Worm (Caenorhabditis elegans) whole organism, young adult: ENCODE data around the gene tba-7.

Experiments used
- B0019.2 ChIP-seq: fragments of 200-800 bp; sonication (Bioruptor generic); conservative IDR thresholded peaks from 2 replicates; pipeline ENCODE4 v1.3.6; 2022; ENCODE audit warnings: missing genetic modification reagents, missing genetic modification characterization, missing compliant biosample characterization
- C17E4.6 ChIP-seq: fragments of 200-800 bp; sonication (Bioruptor generic); IDR thresholded peaks from 2 replicates; pipeline ENCODE4 v1.3.6; 2022; ENCODE audit warnings: missing genetic modification reagents, missing genetic modification characterization, missing compliant biosample characterization
- T26A5.8 ChIP-seq: sonication (generic microtip); optimal IDR thresholded peaks from 2 replicates; lab custom pipeline; 2016; ENCODE audit warnings: missing genetic modification characterization, missing compliant biosample characterization
- Y53F4B.3 ChIP-seq: fragments of 200-800 bp; sonication (Bioruptor generic); IDR thresholded peaks from 2 replicates; pipeline ENCODE4 v1.3.6; 2022; ENCODE audit warnings: missing genetic modification reagents, missing genetic modification characterization, missing compliant biosample characterization
- Y53G8AR.9 ChIP-seq: fragments of 200-800 bp; sonication (Bioruptor generic); conservative IDR thresholded peaks from 2 replicates; pipeline ENCODE4 v1.3.6; 2022; ENCODE audit warnings: missing genetic modification reagents, missing genetic modification characterization, missing compliant biosample characterization
- Y67H2A.10 ChIP-seq: fragments of 200-800 bp; sonication (Bioruptor generic); conservative IDR thresholded peaks from 2 replicates; pipeline ENCODE4 v1.3.6; 2022; ENCODE audit warnings: missing genetic modification reagents, missing genetic modification characterization, missing compliant biosample characterization
- attf-3 ChIP-seq: fragments of 200-800 bp; sonication (Bioruptor generic); conservative IDR thresholded peaks from 2 replicates; pipeline ENCODE4 v1.3.6; 2022; ENCODE audit warnings: missing genetic modification reagents, missing genetic modification characterization, missing compliant biosample characterization
- cebp-1 ChIP-seq, 2 experiments: fragments of 200-800 bp in 1 of 2; sonication (Bioruptor generic) in 1 of 2; sonication (generic microtip) in 1 of 2; IDR thresholded peaks in 1 of 2; optimal IDR thresholded peaks in 1 of 2; 2 replicates each; pipeline versions ENCODE4 v1.3.6 to Lab custom; 2017 to 2022; ENCODE audit warnings: missing compliant biosample characterization in 2 of 2, missing genetic modification characterization in 2 of 2, mild to moderate bottlenecking in 1 of 2, missing genetic modification reagents in 1 of 2, moderate library complexity in 1 of 2
- dox-1 ChIP-seq: fragments of 200-800 bp; sonication (Bioruptor generic); IDR thresholded peaks from 2 replicates; pipeline ENCODE4 v1.3.6; 2022; ENCODE audit warnings: missing genetic modification reagents, missing genetic modification characterization, missing compliant biosample characterization
- dpl-1 ChIP-seq: fragments of 150-350 bp; optimal IDR thresholded peaks from 2 replicates; lab custom pipeline; 2014; ENCODE audit warnings: missing biosample characterization, missing genetic modification reagents, missing genetic modification characterization
- egrh-3 ChIP-seq: fragments of 200-800 bp; sonication (Bioruptor generic); IDR thresholded peaks from 2 replicates; pipeline ENCODE4 v1.3.6; 2022; ENCODE audit warnings: missing genetic modification reagents, missing genetic modification characterization, missing compliant biosample characterization
- ekl-4 ChIP-seq: fragments of 200-800 bp; sonication (Bioruptor generic); IDR thresholded peaks from 2 replicates; pipeline ENCODE4 v1.3.6; 2022; ENCODE audit warnings: missing genetic modification reagents, missing genetic modification characterization, missing compliant biosample characterization
- gei-17 ChIP-seq: fragments of 200-800 bp; sonication (Bioruptor generic); optimal IDR thresholded peaks from 2 replicates; lab custom pipeline; 2018; ENCODE audit warnings: mild to moderate bottlenecking, missing genetic modification characterization, missing compliant biosample characterization
- hmg-1.2 ChIP-seq: fragments of 200-800 bp; sonication (Bioruptor generic); IDR thresholded peaks from 2 replicates; pipeline ENCODE4 v1.3.6; 2022; ENCODE audit warnings: missing genetic modification reagents, missing genetic modification characterization, missing compliant biosample characterization
- let-526 ChIP-seq: fragments of 200-800 bp; sonication (Bioruptor generic); IDR thresholded peaks from 2 replicates; pipeline ENCODE4 v1.3.6; 2022; ENCODE audit warnings: missing genetic modification reagents, missing genetic modification characterization, missing compliant biosample characterization
- lir-1 ChIP-seq: fragments of 200-800 bp; sonication (Bioruptor generic); conservative IDR thresholded peaks from 2 replicates; pipeline ENCODE4 v1.3.6; 2022; ENCODE audit warnings: missing genetic modification reagents, missing genetic modification characterization, missing compliant biosample characterization
- madf-10 ChIP-seq: sonication (generic microtip); optimal IDR thresholded peaks from 2 replicates; lab custom pipeline; 2016; ENCODE audit warnings: mild to moderate bottlenecking, missing genetic modification characterization, missing compliant biosample characterization
- madf-3 ChIP-seq: fragments of 200-800 bp; sonication (Bioruptor generic); IDR thresholded peaks from 2 replicates; pipeline ENCODE4 v1.3.6; 2022; ENCODE audit warnings: missing genetic modification reagents, missing genetic modification characterization, missing compliant biosample characterization
- mcd-1 ChIP-seq: fragments of 200-800 bp; sonication (Bioruptor generic); IDR thresholded peaks from 2 replicates; pipeline ENCODE4 v1.3.6; 2022; ENCODE audit warnings: missing genetic modification reagents, missing genetic modification characterization, missing compliant biosample characterization
- nhr-80 ChIP-seq: sonication (generic microtip); optimal IDR thresholded peaks from 2 replicates; lab custom pipeline; 2016; ENCODE audit warnings: missing genetic modification characterization, missing compliant biosample characterization
- nhr-90 ChIP-seq: sonication (generic microtip); optimal IDR thresholded peaks from 2 replicates; lab custom pipeline; 2016; ENCODE audit warnings: missing genotype, mild to moderate bottlenecking, missing genetic modification characterization, missing compliant biosample characterization
- pbrm-1 ChIP-seq: fragments of 200-800 bp; sonication (Bioruptor generic); IDR thresholded peaks from 2 replicates; pipeline ENCODE4 v1.3.6; 2022; ENCODE audit warnings: missing genetic modification reagents, missing genetic modification characterization, missing compliant biosample characterization
- sdz-38 ChIP-seq: sonication (generic microtip); optimal IDR thresholded peaks from 2 replicates; lab custom pipeline; 2016; ENCODE audit warnings: missing genotype, missing genetic modification characterization, missing compliant biosample characterization
- snpc-1.1 ChIP-seq: sonication (generic microtip); optimal IDR thresholded peaks from 2 replicates; lab custom pipeline; 2017; ENCODE audit warnings: missing genetic modification characterization, mild to moderate bottlenecking, missing compliant biosample characterization, antibody characterized with exemption, moderate library complexity, missing genotype, missing genetic modification reagents; ENCODE audit not compliant: insufficient read depth
- snpc-3.4 ChIP-seq: sonication (generic microtip); optimal IDR thresholded peaks from 2 replicates; lab custom pipeline; 2017; ENCODE audit warnings: missing genetic modification characterization, mild to moderate bottlenecking, missing compliant biosample characterization, antibody characterized with exemption, moderate library complexity, missing genotype, missing genetic modification reagents
- somi-1 ChIP-seq: fragments of 200-800 bp; sonication (Bioruptor generic); optimal IDR thresholded peaks from 2 replicates; lab custom pipeline; 2018; ENCODE audit warnings: mild to moderate bottlenecking, missing genetic modification characterization, missing compliant biosample characterization
- unc-130 ChIP-seq: sonication (generic microtip); optimal IDR thresholded peaks from 2 replicates; lab custom pipeline; 2016; ENCODE audit warnings: missing genetic modification reagents, missing genetic modification characterization, missing compliant biosample characterization
- xnd-1 ChIP-seq: sonication (generic microtip); optimal IDR thresholded peaks from 2 replicates; lab custom pipeline; 2016; ENCODE audit warnings: missing genotype, missing genetic modification reagents, missing genetic modification characterization, missing compliant biosample characterization
- zfh-2 ChIP-seq: fragments of 200-800 bp; sonication (Bioruptor generic); conservative IDR thresholded peaks from 2 replicates; pipeline ENCODE4 v1.3.6; 2022; ENCODE audit warnings: missing genetic modification reagents, missing genetic modification characterization, missing compliant biosample characterization
- ztf-18 ChIP-seq: sonication (generic microtip); optimal IDR thresholded peaks from 2 replicates; lab custom pipeline; 2016; ENCODE audit warnings: missing genotype, mild to moderate bottlenecking, missing genetic modification characterization, missing compliant biosample characterization
- ztf-26 ChIP-seq: sonication (generic microtip); optimal IDR thresholded peaks from 2 replicates; lab custom pipeline; 2017; ENCODE audit warnings: missing genetic modification characterization, missing compliant biosample characterization
- ztf-3 ChIP-seq: fragments of 200-800 bp; sonication (Bioruptor generic); optimal IDR thresholded peaks from 2 replicates; lab custom pipeline; 2018; ENCODE audit warnings: mild to moderate bottlenecking, missing genetic modification characterization, missing compliant biosample characterization

tba-7 gene

DNA sequence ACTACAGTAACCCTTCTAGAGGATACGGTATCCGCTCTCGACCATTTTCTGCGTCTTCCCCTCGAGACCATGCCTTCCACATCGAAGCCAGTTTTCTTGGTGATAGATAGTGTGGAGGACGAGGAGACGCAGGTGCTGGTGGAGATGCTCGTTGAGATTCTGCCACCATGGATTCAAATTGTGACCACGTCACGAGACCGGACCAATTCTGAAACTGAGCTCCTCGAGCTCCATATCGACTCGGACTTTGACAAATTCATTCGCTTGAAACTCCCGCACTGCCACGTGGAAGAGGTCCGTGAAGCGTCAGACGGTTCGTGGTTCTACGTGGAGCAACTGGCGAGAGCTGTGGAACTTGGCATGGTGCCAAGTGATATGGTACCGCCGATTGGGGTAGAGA lies 10.2 kb downstream of the tba-7 start:
- TF ChIP-seq zfh-2 (GFP tag; lab: Robert Waterston, UW) = peak; percentile 31; the same call in 1 of the 2 replicates
- no peak for TF ChIP-seq mcd-1

DNA sequence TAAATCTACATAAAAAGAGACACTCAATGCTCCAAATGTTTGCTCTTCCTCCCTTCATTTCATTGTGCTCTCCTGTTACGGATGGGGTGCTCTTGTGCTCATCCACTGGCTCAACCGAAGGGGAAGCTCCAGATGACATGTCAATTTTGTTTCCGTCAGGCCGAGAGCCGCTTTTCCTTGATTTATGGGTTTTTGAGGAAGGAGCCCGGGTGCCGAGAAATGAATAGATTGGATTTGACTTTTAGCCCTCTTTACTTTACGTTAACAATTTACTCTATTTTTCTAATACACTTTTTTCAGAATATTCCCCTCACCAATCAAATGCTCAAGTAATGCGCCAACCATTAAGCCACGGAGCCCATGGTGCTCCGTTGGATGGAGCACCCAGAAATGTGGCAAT lies 11.4 kb downstream of the tba-7 start, which contains the start of gene T28D6.4:
Gene T28D6.4, plus strand, starts transcription at position 301 of the 400 bp plus-strand sequence.
- TF ChIP-seq madf-3 (GFP tag; lab: Robert Waterston, UW) (no peak), lir-1 (no peak), unc-130 (GFP tag; lab: Kevin White, UChicago) (no peak), attf-3 (GFP tag; lab: Robert Waterston, UW) (no peak), let-526 (GFP tag; lab: Robert Waterston, UW) (no peak)

DNA sequence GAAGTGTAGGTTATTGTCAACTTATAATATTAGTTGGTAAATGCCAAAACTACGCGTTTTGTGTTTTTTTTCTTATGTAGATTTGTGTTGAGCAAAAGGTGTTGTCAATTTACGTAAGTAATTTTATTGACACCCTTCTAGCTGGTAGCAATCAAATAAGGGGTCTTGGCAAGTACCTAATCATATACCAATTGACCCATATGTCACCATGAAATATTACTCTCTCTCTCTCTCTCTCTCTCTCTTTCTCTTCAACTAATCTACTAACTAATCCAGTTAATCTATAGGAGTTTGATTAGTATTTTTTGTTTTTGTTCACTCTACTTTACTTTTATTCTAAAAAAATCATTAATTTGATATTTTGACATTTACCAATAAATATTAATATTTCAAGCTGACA lies 12.2 kb downstream of the tba-7 start:
- TF ChIP-seq ekl-4 (GFP tag; lab: Robert Waterston, UW) = no peak
- TF ChIP-seq Y53G8AR.9 (GFP tag; lab: Robert Waterston, UW) = no peak
- TF ChIP-seq ztf-3 (GFP tag; lab: Kevin White, UChicago) = no peak
- TF ChIP-seq Y67H2A.10 = no peak
- TF ChIP-seq Y53F4B.3 (GFP tag; lab: Robert Waterston, UW) = no peak
- no peak for TF ChIP-seq gei-17 (GFP tag; lab: Kevin White, UChicago)
- no peak for TF ChIP-seq C17E4.6 (GFP tag; lab: Robert Waterston, UW)
- TF ChIP-seq somi-1 (GFP tag; lab: Kevin White, UChicago) = no peak
- TF ChIP-seq lir-1 = no peak
- no peak for TF ChIP-seq T26A5.8 (tag; lab: Kevin White, UChicago)
- TF ChIP-seq snpc-1.1 (tag; lab: Kevin White, UChicago) = no peak
- TF ChIP-seq ztf-18 (tag; lab: Kevin White, UChicago) = no peak
- no peak for TF ChIP-seq cebp-1 (GFP tag; IDR thresholded peaks at IDR 0.05; lab: Robert Waterston, UW)
- no peak for TF ChIP-seq cebp-1 (tag; optimal IDR thresholded peaks at IDR 0.05; lab: Kevin White, UChicago)

DNA sequence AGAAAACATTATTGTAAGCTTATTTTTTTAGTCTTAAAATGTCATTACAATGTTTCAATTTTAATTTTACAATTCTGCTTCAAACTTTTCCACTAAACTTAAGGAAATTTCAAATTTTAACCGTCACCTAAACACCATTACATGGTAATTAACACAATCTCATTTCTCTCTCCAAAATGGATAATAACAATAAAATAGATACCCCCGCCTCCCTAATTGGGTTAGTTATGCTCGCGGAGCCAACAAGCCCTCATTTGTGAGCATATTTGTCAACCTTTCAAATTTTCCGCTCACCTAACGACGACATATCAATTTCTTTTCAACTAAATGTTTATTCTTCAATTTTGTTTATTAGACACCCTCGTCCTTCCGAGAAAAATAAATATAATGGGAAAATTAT lies 13.3 kb downstream of the tba-7 start:
- TF ChIP-seq madf-10 (tag; lab: Kevin White, UChicago) (no peak), snpc-3.4 (tag; lab: Kevin White, UChicago) (no peak), nhr-90 (tag; lab: Kevin White, UChicago) (no peak), gei-17 (GFP tag; lab: Kevin White, UChicago) (no peak), sdz-38 (tag; lab: Kevin White, UChicago) (no peak), dox-1 (GFP tag; lab: Robert Waterston, UW) (no peak), egrh-3 (GFP tag; lab: Robert Waterston, UW) (no peak), xnd-1 (no peak), B0019.2 (GFP tag; lab: Robert Waterston, UW) (no peak), dpl-1 (GFP tag; lab: Kevin White, UChicago) (no peak), zfh-2 (GFP tag; lab: Robert Waterston, UW) (no peak), pbrm-1 (GFP tag; lab: Robert Waterston, UW) (no peak)

DNA sequence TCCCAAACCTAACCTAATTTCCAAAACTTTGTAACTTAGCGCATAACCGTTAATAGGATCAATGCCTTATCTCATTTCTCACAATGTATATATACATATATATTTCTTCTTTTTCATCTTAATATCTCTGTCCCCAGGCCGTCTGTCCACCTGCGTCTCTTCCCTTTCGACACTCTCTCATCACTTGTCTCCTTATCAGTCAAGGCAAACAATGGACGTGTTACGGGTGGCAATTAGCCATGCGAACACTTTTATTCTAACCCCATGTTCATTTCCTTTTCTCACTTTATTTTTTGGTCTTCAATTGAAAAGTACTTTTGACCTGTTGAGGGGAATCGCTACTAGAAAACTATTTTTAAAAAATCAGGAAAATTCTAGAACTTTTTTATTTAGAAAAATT lies 14.2 kb downstream of the tba-7 start:
- TF ChIP-seq ztf-26 (tag; lab: Kevin White, UChicago) (no peak), hmg-1.2 (peak; percentile 71; the same call in 1 of the 2 replicates), nhr-80 (tag; lab: Kevin White, UChicago) (peak; percentile 27)
- TF ChIP-seq, all 124 proteins: peak for 2
